Worm (Caenorhabditis elegans) whole organism, young adult: Measurements from ENCODE around the gene F26D10.13.

Source experiments
- B0261.1 ChIP-seq: sonication (generic microtip); optimal IDR thresholded peaks from 2 replicates; lab custom pipeline; 2016; ENCODE audit warnings: mild to moderate bottlenecking, missing genetic modification characterization, moderate library complexity, missing compliant biosample characterization
- B0336.3 ChIP-seq: fragments of 200-800 bp; sonication (Bioruptor generic); IDR thresholded peaks from 2 replicates; pipeline ENCODE4 v1.3.6; 2022; ENCODE audit warnings: missing genetic modification characterization, missing compliant biosample characterization
- C17E4.6 ChIP-seq: fragments of 200-800 bp; sonication (Bioruptor generic); IDR thresholded peaks from 2 replicates; pipeline ENCODE4 v1.3.6; 2022; ENCODE audit warnings: missing genetic modification reagents, missing genetic modification characterization, missing compliant biosample characterization
- F57C9.4 ChIP-seq: sonication (generic microtip); optimal IDR thresholded peaks from 2 replicates; lab custom pipeline; 2017; ENCODE audit warnings: mild to moderate bottlenecking, missing genetic modification characterization, missing compliant biosample characterization
- T07F8.4 ChIP-seq: sonication (generic microtip); optimal IDR thresholded peaks from 2 replicates; lab custom pipeline; 2016; ENCODE audit warnings: mild to moderate bottlenecking, missing genetic modification characterization, moderate library complexity, missing compliant biosample characterization
- T26A5.8 ChIP-seq: sonication (generic microtip); optimal IDR thresholded peaks from 2 replicates; lab custom pipeline; 2016; ENCODE audit warnings: missing genetic modification characterization, missing compliant biosample characterization
- Y53F4B.3 ChIP-seq: fragments of 200-800 bp; sonication (Bioruptor generic); IDR thresholded peaks from 2 replicates; pipeline ENCODE4 v1.3.6; 2022; ENCODE audit warnings: missing genetic modification reagents, missing genetic modification characterization, missing compliant biosample characterization
- Y79H2A.3 ChIP-seq: fragments of 200-800 bp; sonication (Bioruptor generic); conservative IDR thresholded peaks from 2 replicates; pipeline ENCODE4 v1.3.6; 2022; ENCODE audit warnings: missing genetic modification reagents, missing genetic modification characterization, missing compliant biosample characterization
- akir-1 ChIP-seq: fragments of 200-800 bp; sonication (Bioruptor generic); optimal IDR thresholded peaks from 2 replicates; lab custom pipeline; 2018; ENCODE audit warnings: mild to moderate bottlenecking, missing genetic modification characterization, moderate library complexity, missing compliant biosample characterization
- aptf-3 ChIP-seq: fragments of 200-800 bp; sonication (Bioruptor generic); IDR thresholded peaks from 2 replicates; pipeline ENCODE4 v1.3.6; 2022; ENCODE audit warnings: missing genetic modification characterization, missing compliant biosample characterization
- athp-1 ChIP-seq: sonication (generic microtip); optimal IDR thresholded peaks from 2 replicates; lab custom pipeline; 2017; ENCODE audit warnings: mild to moderate bottlenecking, missing genetic modification characterization, missing compliant biosample characterization
- cebp-1 ChIP-seq, 2 experiments: fragments of 200-800 bp in 1 of 2; sonication (Bioruptor generic) in 1 of 2; sonication (generic microtip) in 1 of 2; IDR thresholded peaks in 1 of 2; optimal IDR thresholded peaks in 1 of 2; 2 replicates each; pipeline versions ENCODE4 v1.3.6 to Lab custom; 2017 to 2022; ENCODE audit warnings: missing compliant biosample characterization in 2 of 2, missing genetic modification characterization in 2 of 2, mild to moderate bottlenecking in 1 of 2, missing genetic modification reagents in 1 of 2, moderate library complexity in 1 of 2
- ceh-40 ChIP-seq: fragments of 200-800 bp; sonication (Bioruptor generic); IDR thresholded peaks from 2 replicates; pipeline ENCODE4 v1.3.6; 2022; ENCODE audit warnings: missing genetic modification characterization, missing compliant biosample characterization
- ceh-58 ChIP-seq: fragments of 200-800 bp; sonication (Bioruptor generic); IDR thresholded peaks from 2 replicates; pipeline ENCODE4 v1.3.6; 2022; ENCODE audit warnings: missing genetic modification characterization, missing compliant biosample characterization
- ceh-91 ChIP-seq: fragments of 200-800 bp; sonication (Bioruptor generic); IDR thresholded peaks from 2 replicates; pipeline ENCODE4 v1.3.6; 2022; ENCODE audit warnings: missing genetic modification reagents, missing genetic modification characterization, missing compliant biosample characterization
- die-1 ChIP-seq: sonication (generic microtip); optimal IDR thresholded peaks from 2 replicates; lab custom pipeline; 2016; ENCODE audit warnings: missing genotype, mild to moderate bottlenecking, missing genetic modification characterization, missing compliant biosample characterization
- dpl-1 ChIP-seq: fragments of 150-350 bp; optimal IDR thresholded peaks from 2 replicates; lab custom pipeline; 2014; ENCODE audit warnings: missing biosample characterization, missing genetic modification reagents, missing genetic modification characterization
- egl-18 ChIP-seq: fragments of 200-800 bp; sonication (Bioruptor generic); IDR thresholded peaks from 2 replicates; pipeline ENCODE4 v1.3.6; 2022; ENCODE audit warnings: missing genetic modification reagents, missing genetic modification characterization, missing compliant biosample characterization
- him-1 ChIP-seq: sonication (generic microtip); optimal IDR thresholded peaks from 2 replicates; lab custom pipeline; 2016; ENCODE audit warnings: missing genotype, missing genetic modification reagents, missing genetic modification characterization, missing compliant biosample characterization
- hlh-26 ChIP-seq: fragments of 200-800 bp; sonication (Bioruptor generic); conservative IDR thresholded peaks from 2 replicates; pipeline ENCODE4 v1.3.6; 2022; ENCODE audit warnings: missing genetic modification reagents, missing genetic modification characterization, missing compliant biosample characterization
- hmg-1.2 ChIP-seq: fragments of 200-800 bp; sonication (Bioruptor generic); IDR thresholded peaks from 2 replicates; pipeline ENCODE4 v1.3.6; 2022; ENCODE audit warnings: missing genetic modification reagents, missing genetic modification characterization, missing compliant biosample characterization
- hmg-20 ChIP-seq: fragments of 200-800 bp; sonication (Bioruptor generic); IDR thresholded peaks from 2 replicates; pipeline ENCODE4 v1.3.6; 2022; ENCODE audit warnings: missing genetic modification reagents, missing genetic modification characterization, missing compliant biosample characterization
- let-526 ChIP-seq: fragments of 200-800 bp; sonication (Bioruptor generic); IDR thresholded peaks from 2 replicates; pipeline ENCODE4 v1.3.6; 2022; ENCODE audit warnings: missing genetic modification reagents, missing genetic modification characterization, missing compliant biosample characterization
- lin-26 ChIP-seq: fragments of 200-800 bp; sonication (Bioruptor generic); IDR thresholded peaks from 2 replicates; pipeline ENCODE4 v1.3.6; 2022; ENCODE audit warnings: missing genetic modification reagents, missing genetic modification characterization, missing compliant biosample characterization
- lin-35 ChIP-seq, 3 experiments: fragments of 150-350 bp in 2 of 3; sonication (generic microtip) in 1 of 3; optimal IDR thresholded peaks; 2 replicates each; lab custom pipeline; 2014 to 2018; ENCODE audit warnings: missing biosample characterization in 3 of 3, missing genetic modification characterization in 3 of 3, missing genetic modification reagents in 3 of 3
- lin-40 ChIP-seq: sonication (generic microtip); optimal IDR thresholded peaks from 2 replicates; lab custom pipeline; 2016; ENCODE audit warnings: missing genetic modification characterization, mild to moderate bottlenecking, missing compliant biosample characterization, missing genotype, missing genetic modification reagents
- lir-1 ChIP-seq: fragments of 200-800 bp; sonication (Bioruptor generic); conservative IDR thresholded peaks from 2 replicates; pipeline ENCODE4 v1.3.6; 2022; ENCODE audit warnings: missing genetic modification reagents, missing genetic modification characterization, missing compliant biosample characterization
- madf-3 ChIP-seq: fragments of 200-800 bp; sonication (Bioruptor generic); IDR thresholded peaks from 2 replicates; pipeline ENCODE4 v1.3.6; 2022; ENCODE audit warnings: missing genetic modification reagents, missing genetic modification characterization, missing compliant biosample characterization
- mxl-1 ChIP-seq: sonication (generic microtip); optimal IDR thresholded peaks from 2 replicates; lab custom pipeline; 2016; ENCODE audit warnings: missing genetic modification characterization, missing compliant biosample characterization
- nhr-179 ChIP-seq: sonication (generic microtip); optimal IDR thresholded peaks from 2 replicates; lab custom pipeline; 2016; ENCODE audit warnings: mild to moderate bottlenecking, missing genetic modification characterization, missing compliant biosample characterization
- nhr-80 ChIP-seq: sonication (generic microtip); optimal IDR thresholded peaks from 2 replicates; lab custom pipeline; 2016; ENCODE audit warnings: missing genetic modification characterization, missing compliant biosample characterization
- nhr-90 ChIP-seq: sonication (generic microtip); optimal IDR thresholded peaks from 2 replicates; lab custom pipeline; 2016; ENCODE audit warnings: missing genotype, mild to moderate bottlenecking, missing genetic modification characterization, missing compliant biosample characterization
- rcor-1 ChIP-seq: fragments of 200-800 bp; sonication (Bioruptor generic); IDR thresholded peaks from 2 replicates; pipeline ENCODE4 v1.3.6; 2022; ENCODE audit warnings: missing genetic modification reagents, missing genetic modification characterization, missing compliant biosample characterization
- rec-8 ChIP-seq, 2 experiments: sonication (generic microtip); optimal IDR thresholded peaks; 2 replicates each; lab custom pipeline; 2016; ENCODE audit warnings: mild to moderate bottlenecking in 2 of 2, missing genetic modification characterization in 2 of 2, missing genetic modification reagents in 2 of 2, missing genotype in 2 of 2, missing biosample characterization in 1 of 2, missing compliant biosample characterization in 1 of 2, moderate library complexity in 1 of 2
- repo-1 ChIP-seq: sonication (generic microtip); optimal IDR thresholded peaks from 2 replicates; lab custom pipeline; 2017; ENCODE audit warnings: mild to moderate bottlenecking, missing genetic modification characterization, missing compliant biosample characterization
- sea-2 ChIP-seq: fragments of 200-800 bp; sonication (Bioruptor generic); IDR thresholded peaks from 2 replicates; pipeline ENCODE4 v1.3.6; 2022; ENCODE audit warnings: missing genetic modification characterization, missing compliant biosample characterization
- snpc-1.3 ChIP-seq: sonication (generic microtip); optimal IDR thresholded peaks from 2 replicates; lab custom pipeline; 2017; ENCODE audit warnings: missing genetic modification characterization, mild to moderate bottlenecking, missing compliant biosample characterization, antibody characterized with exemption, moderate library complexity, missing genotype, missing genetic modification reagents; ENCODE audit not compliant: insufficient read depth
- snpc-4 ChIP-seq, 5 experiments: fragments of 150-350 bp in 1 of 5; sonication (generic microtip) in 4 of 5; optimal IDR thresholded peaks; 2 replicates each; lab custom pipeline; 2014 to 2018; ENCODE audit warnings: missing genetic modification characterization in 5 of 5, missing biosample characterization in 3 of 5, antibody characterized with exemption in 2 of 5, mild to moderate bottlenecking in 2 of 5, missing compliant biosample characterization in 2 of 5, missing genotype in 2 of 5, moderate library complexity in 2 of 5, missing genetic modification reagents in 1 of 5
- sptf-2 ChIP-seq: fragments of 200-800 bp; sonication (Bioruptor generic); optimal IDR thresholded peaks from 2 replicates; lab custom pipeline; 2018; ENCODE audit warnings: mild to moderate bottlenecking, missing genetic modification characterization, missing compliant biosample characterization
- tbx-9 ChIP-seq: sonication (generic microtip); optimal IDR thresholded peaks from 2 replicates; lab custom pipeline; 2016; ENCODE audit warnings: borderline replicate concordance, missing genetic modification characterization, inconsistent platforms, missing compliant biosample characterization
- unc-62 ChIP-seq: fragments of 150-350 bp; optimal IDR thresholded peaks from 2 replicates; lab custom pipeline; 2014; ENCODE audit warnings: missing biosample characterization, missing genetic modification reagents, missing genetic modification characterization
- ztf-18 ChIP-seq: sonication (generic microtip); optimal IDR thresholded peaks from 2 replicates; lab custom pipeline; 2016; ENCODE audit warnings: missing genotype, mild to moderate bottlenecking, missing genetic modification characterization, missing compliant biosample characterization

Gene F26D10.13

DNA sequence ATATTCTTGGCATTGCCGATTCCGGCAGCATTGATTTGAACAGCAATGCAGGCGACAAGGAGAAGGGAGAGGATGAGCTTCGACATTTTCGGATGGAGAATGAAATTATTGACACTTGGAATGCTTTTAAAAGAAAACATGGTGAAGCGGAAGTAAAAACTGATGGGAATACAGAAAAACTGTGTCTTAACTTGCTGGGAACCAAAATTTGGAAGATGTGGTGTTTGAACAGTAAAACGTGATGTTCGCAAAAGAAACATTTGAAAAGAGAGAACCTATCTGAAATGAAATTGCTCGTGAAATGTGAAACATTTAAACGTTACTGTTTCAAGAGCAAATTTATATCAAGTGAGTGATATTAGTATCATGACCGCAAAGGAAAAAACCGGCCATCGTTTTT lies at the start of gene F26D10.13:
Gene F26D10.13 (minus strand): TSS at position 101 of the 400 bp plus-strand sequence.
- TF ChIP-seq lin-26 (GFP tag; lab: Robert Waterston, UW) (no peak), dpl-1 (no peak), him-1 (no peak), ceh-91 (GFP tag; lab: Robert Waterston, UW) (no peak), ceh-58 (GFP tag; lab: Robert Waterston, UW) (no peak), mxl-1 (no peak), sea-2 (GFP tag; lab: Robert Waterston, UW) (no peak), akir-1 (GFP tag; lab: Kevin White, UChicago) (no peak), ztf-18 (tag; lab: Kevin White, UChicago) (no peak), tbx-9 (tag; lab: Kevin White, UChicago) (no peak), nhr-90 (tag; lab: Kevin White, UChicago) (no peak), rec-8 (tag; optimal IDR thresholded peaks at IDR 0.05; lab: Kevin White, UChicago) (no peak), rcor-1 (GFP tag; lab: Robert Waterston, UW) (no peak), ceh-40 (no peak), die-1 (no peak), F57C9.4 (no peak), snpc-4 (GFP tag; optimal IDR thresholded peaks at IDR 0.05; lab: Kevin White, UChicago) (no peak), snpc-4 (tag; optimal IDR thresholded peaks at IDR 0.05; lab: Kevin White, UChicago) (no peak), sptf-2 (GFP tag; lab: Kevin White, UChicago) (no peak)

DNA sequence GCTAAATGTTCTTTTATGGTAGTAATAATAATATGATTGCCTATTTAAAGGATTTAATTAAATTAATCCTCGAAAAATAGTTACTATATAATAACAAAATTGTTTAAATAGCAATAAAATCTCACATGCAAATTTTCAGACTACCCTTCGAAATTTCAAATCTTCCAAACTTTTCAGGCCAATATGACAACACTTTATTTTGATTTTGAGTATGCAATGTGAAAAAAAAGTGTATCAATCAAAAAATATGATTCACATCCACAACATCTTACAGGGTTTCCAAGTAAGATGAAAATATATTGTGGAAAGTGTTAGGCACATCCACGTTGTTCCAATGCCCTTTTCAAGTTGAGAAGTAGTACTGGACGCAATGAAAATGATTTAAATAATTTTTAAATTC lies 47.2 kb upstream of the F26D10.13 start, which contains the start of gene snf-9:
Gene snf-9 (plus strand): TSS at position 301 of the 400 bp plus-strand sequence.
- TF ChIP-seq egl-18 (GFP tag; lab: Robert Waterston, UW) (no peak), let-526 (no peak), C17E4.6 (no peak), B0336.3 (GFP tag; lab: Robert Waterston, UW) (no peak), die-1 (no peak), aptf-3 (GFP tag; lab: Robert Waterston, UW) (no peak), nhr-80 (no peak), B0261.1 (tag; lab: Kevin White, UChicago) (no peak), repo-1 (tag; lab: Kevin White, UChicago) (no peak), cebp-1 (GFP tag; IDR thresholded peaks at IDR 0.05; lab: Robert Waterston, UW) (no peak), cebp-1 (tag; optimal IDR thresholded peaks at IDR 0.05; lab: Kevin White, UChicago) (no peak)

DNA sequence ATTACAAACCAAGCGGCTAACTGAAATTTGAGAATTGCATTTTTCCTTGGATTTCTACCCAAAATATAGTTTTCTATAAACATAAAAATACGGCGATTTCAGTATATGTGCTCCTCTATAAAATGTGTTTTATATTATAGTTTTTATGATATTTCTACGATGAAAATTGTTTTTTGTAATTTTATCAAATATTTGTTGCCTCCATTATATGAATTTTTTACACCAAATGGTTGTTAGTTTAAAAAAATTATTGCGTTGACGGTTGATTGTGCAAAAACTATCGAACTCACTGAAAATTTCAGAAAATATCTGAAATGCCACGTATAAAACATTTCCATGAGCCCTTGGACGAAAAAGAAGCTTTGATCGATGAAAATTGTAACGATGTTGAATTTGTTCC lies 43.6 kb upstream of the F26D10.13 start, which contains the start of gene T28F3.9:
Gene T28F3.9 (plus strand): TSS at position 301 of the 400 bp plus-strand sequence.
- no peak for TF ChIP-seq athp-1
- no peak for TF ChIP-seq lin-40 (tag; lab: Kevin White, UChicago)
- TF ChIP-seq akir-1 (GFP tag; lab: Kevin White, UChicago) = no peak
- TF ChIP-seq T07F8.4 = no peak
- no peak for TF ChIP-seq unc-62 (GFP tag; lab: Kevin White, UChicago)
- no peak for TF ChIP-seq lin-35 (GFP tag; optimal IDR thresholded peaks at IDR 0.05; lab: Kevin White, UChicago)
- no peak for TF ChIP-seq T26A5.8
- no peak for TF ChIP-seq hmg-20 (GFP tag; lab: Robert Waterston, UW)
- no peak for TF ChIP-seq snpc-1.3 (tag; lab: Kevin White, UChicago)
- TF ChIP-seq hmg-1.2 = no peak
- no peak for TF ChIP-seq sptf-2 (GFP tag; lab: Kevin White, UChicago)
- no peak for TF ChIP-seq B0261.1 (tag; lab: Kevin White, UChicago)
- no peak for TF ChIP-seq hlh-26 (GFP tag; lab: Robert Waterston, UW)
- TF ChIP-seq aptf-3 (GFP tag; lab: Robert Waterston, UW) = no peak
- no peak for TF ChIP-seq Y53F4B.3 (GFP tag; lab: Robert Waterston, UW)
- TF ChIP-seq Y79H2A.3 (GFP tag; lab: Robert Waterston, UW) = no peak
- no peak for TF ChIP-seq madf-3 (GFP tag; lab: Robert Waterston, UW)
- TF ChIP-seq lir-1 (GFP tag; lab: Robert Waterston, UW) = no peak
- TF ChIP-seq nhr-179 (tag; lab: Kevin White, UChicago) = no peak
- TF ChIP-seq, all 124 proteins: peak for 0
